Fruit fly (Drosophila melanogaster) whole organism, prepupa: ENCODE measurements around the gene mip130.

ENCODE experiments used
- CG10631 ChIP-seq: fragments of 200-800 bp; sonication (Bioruptor generic); optimal IDR thresholded peaks from 2 replicates; lab custom pipeline; 2016; ENCODE audit warnings: missing biosample characterization, missing genetic modification characterization
- CG10669 ChIP-seq: fragments of 200-800 bp; sonication (Bioruptor generic); optimal IDR thresholded peaks from 3 replicates; lab custom pipeline; 2018; ENCODE audit warnings: missing biosample characterization, mild to moderate bottlenecking, missing genetic modification characterization, moderate library complexity
- CG11294 ChIP-seq: fragments of 200-800 bp; sonication (Bioruptor generic); IDR thresholded peaks from 2 replicates; pipeline ENCODE4 v1.3.6; 2022; ENCODE audit warnings: missing biosample characterization, missing genetic modification characterization
- CG11762 ChIP-seq: fragments of 200-800 bp; sonication (Bioruptor generic); optimal IDR thresholded peaks from 3 replicates; lab custom pipeline; 2016; ENCODE audit warnings: missing biosample characterization, missing genetic modification characterization; ENCODE audit not compliant: insufficient read depth
- CG15336 ChIP-seq: fragments of 200-800 bp; sonication (Bioruptor generic); IDR thresholded peaks from 2 replicates; pipeline ENCODE4 v1.3.6; 2022; ENCODE audit warnings: missing biosample characterization, missing genetic modification characterization
- CG1621 ChIP-seq: fragments of 200-800 bp; sonication (Bioruptor generic); optimal IDR thresholded peaks from 3 replicates; lab custom pipeline; 2018; ENCODE audit warnings: missing biosample characterization, mild to moderate bottlenecking, missing genetic modification characterization
- CG16779 ChIP-seq: fragments of 200-800 bp; sonication (Bioruptor generic); optimal IDR thresholded peaks from 3 replicates; lab custom pipeline; 2017; ENCODE audit warnings: missing biosample characterization, mild to moderate bottlenecking, missing genetic modification characterization
- CG3032 ChIP-seq: fragments of 200-800 bp; optimal IDR thresholded peaks from 2 replicates; lab custom pipeline; 2019; ENCODE audit warnings: missing biosample characterization, mild to moderate bottlenecking, missing genetic modification characterization, moderate library complexity
- CG31627 ChIP-seq: fragments of 200-800 bp; sonication (Bioruptor generic); optimal IDR thresholded peaks from 3 replicates; lab custom pipeline; 2016; ENCODE audit warnings: missing biosample characterization, missing genetic modification characterization
- CG34406 ChIP-seq: fragments of 200-800 bp; sonication (Bioruptor generic); optimal IDR thresholded peaks from 3 replicates; lab custom pipeline; 2016; ENCODE audit warnings: missing biosample characterization, missing genetic modification characterization
- CG3919 ChIP-seq: fragments of 200-800 bp; sonication (Bioruptor generic); optimal IDR thresholded peaks from 3 replicates; lab custom pipeline; 2016; ENCODE audit warnings: missing biosample characterization, missing genetic modification characterization
- CG6163 ChIP-seq: fragments of 200-800 bp; sonication (Bioruptor generic); IDR thresholded peaks from 3 replicates; pipeline ENCODE4 v1.3.6; 2022; ENCODE audit warnings: missing biosample characterization, missing genetic modification characterization
- CG6792 ChIP-seq: fragments of 200-800 bp; sonication (Bioruptor generic); optimal IDR thresholded peaks from 3 replicates; lab custom pipeline; 2016; ENCODE audit warnings: missing biosample characterization, missing genetic modification characterization
- CG6854 ChIP-seq: fragments of 200-800 bp; sonication (Bioruptor generic); optimal IDR thresholded peaks from 2 replicates; lab custom pipeline; 2017; ENCODE audit warnings: missing biosample characterization, mild to moderate bottlenecking, missing genetic modification characterization
- CG7368 ChIP-seq: fragments of 200-800 bp; sonication (Bioruptor generic); optimal IDR thresholded peaks from 3 replicates; lab custom pipeline; 2016; ENCODE audit warnings: missing biosample characterization, missing genetic modification characterization
- CG8119 ChIP-seq: fragments of 200-800 bp; sonication (Bioruptor generic); IDR thresholded peaks from 3 replicates; pipeline ENCODE4 v1.3.6; 2022; ENCODE audit warnings: missing biosample characterization, missing genetic modification characterization
- CG8632 ChIP-seq: fragments of 200-800 bp; sonication (Bioruptor generic); optimal IDR thresholded peaks from 3 replicates; lab custom pipeline; 2016; ENCODE audit warnings: missing biosample characterization, missing genetic modification characterization
- CG9139 ChIP-seq: fragments of 200-800 bp; sonication (Bioruptor generic); optimal IDR thresholded peaks from 3 replicates; lab custom pipeline; 2017; ENCODE audit warnings: missing biosample characterization, mild to moderate bottlenecking, missing genetic modification characterization
- Eip75B ChIP-seq: fragments of 200-800 bp; sonication (Bioruptor generic); optimal IDR thresholded peaks from 3 replicates; lab custom pipeline; 2016; ENCODE audit warnings: missing biosample characterization, missing genetic modification characterization
- Ets21C ChIP-seq: fragments of 200-800 bp; sonication (Bioruptor generic); optimal IDR thresholded peaks from 3 replicates; lab custom pipeline; 2016; ENCODE audit warnings: missing biosample characterization, missing genetic modification characterization
- Ets96B ChIP-seq: fragments of 200-800 bp; optimal IDR thresholded peaks from 2 replicates; lab custom pipeline; 2019; ENCODE audit warnings: missing biosample characterization, mild to moderate bottlenecking, missing genetic modification characterization, moderate library complexity
- Gug ChIP-seq: fragments of 200-800 bp; sonication (Bioruptor generic); IDR thresholded peaks from 2 replicates; pipeline ENCODE4 v1.3.6; 2022; ENCODE audit warnings: missing biosample characterization, missing genetic modification characterization
- Hr38 ChIP-seq: sonication (Bioruptor generic); optimal IDR thresholded peaks from 2 replicates; lab custom pipeline; 2016; ENCODE audit warnings: missing biosample characterization, missing genetic modification characterization
- Hr39 ChIP-seq: fragments of 200-800 bp; sonication (Bioruptor generic); optimal IDR thresholded peaks from 2 replicates; lab custom pipeline; 2016; ENCODE audit warnings: missing biosample characterization, missing genetic modification characterization
- Hr4 ChIP-seq: fragments of 200-800 bp; sonication (Bioruptor generic); optimal IDR thresholded peaks from 3 replicates; lab custom pipeline; 2016; ENCODE audit warnings: missing biosample characterization, missing genetic modification characterization
- Met ChIP-seq: fragments of 200-800 bp; sonication (Bioruptor generic); optimal IDR thresholded peaks from 3 replicates; lab custom pipeline; 2016; ENCODE audit warnings: missing biosample characterization, missing genetic modification characterization
- OdsH ChIP-seq: fragments of 200-800 bp; sonication (Bioruptor generic); optimal IDR thresholded peaks from 3 replicates; lab custom pipeline; 2016; ENCODE audit warnings: missing biosample characterization, missing genetic modification characterization
- Smox ChIP-seq: fragments of 200-800 bp; sonication (Bioruptor generic); optimal IDR thresholded peaks from 3 replicates; lab custom pipeline; 2016; ENCODE audit warnings: missing biosample characterization, missing genetic modification characterization
- Sox14 ChIP-seq: fragments of 200-800 bp; sonication (Bioruptor generic); optimal IDR thresholded peaks from 3 replicates; lab custom pipeline; 2016; ENCODE audit warnings: missing biosample characterization, missing genetic modification characterization
- Sox15 ChIP-seq: fragments of 200-800 bp; sonication (Bioruptor generic); optimal IDR thresholded peaks from 3 replicates; lab custom pipeline; 2016; ENCODE audit warnings: missing biosample characterization, missing genetic modification characterization
- achi ChIP-seq: fragments of 200-800 bp; sonication (Bioruptor generic); optimal IDR thresholded peaks from 3 replicates; lab custom pipeline; 2016; ENCODE audit warnings: missing biosample characterization, missing genetic modification characterization
- acj6 ChIP-seq: fragments of 200-800 bp; sonication (Bioruptor generic); optimal IDR thresholded peaks from 3 replicates; lab custom pipeline; 2016; ENCODE audit warnings: missing biosample characterization, missing genetic modification characterization
- cyc ChIP-seq: fragments of 200-800 bp; sonication (Bioruptor generic); optimal IDR thresholded peaks from 3 replicates; lab custom pipeline; 2016; ENCODE audit warnings: missing biosample characterization, missing genetic modification characterization
- dsx ChIP-seq: fragments of 200-800 bp; optimal IDR thresholded peaks from 3 replicates; lab custom pipeline; 2019; ENCODE audit warnings: missing biosample characterization, mild to moderate bottlenecking, missing genetic modification characterization, moderate library complexity; ENCODE audit not compliant: poor library complexity, severe bottlenecking
- eg ChIP-seq: fragments of 200-800 bp; sonication (Bioruptor generic); IDR thresholded peaks from 3 replicates; pipeline ENCODE4 v1.3.6; 2022; ENCODE audit warnings: missing biosample characterization, missing genetic modification characterization
- esn ChIP-seq: fragments of 200-800 bp; sonication (Bioruptor generic); optimal IDR thresholded peaks from 2 replicates; lab custom pipeline; 2016; ENCODE audit warnings: missing biosample characterization, mild to moderate bottlenecking, missing genetic modification characterization, moderate library complexity
- fd59A ChIP-seq: fragments of 200-800 bp; sonication (Bioruptor generic); optimal IDR thresholded peaks from 2 replicates; lab custom pipeline; 2017; ENCODE audit warnings: missing biosample characterization, mild to moderate bottlenecking, missing genetic modification characterization, missing genetic modification reagents
- fd85E ChIP-seq: fragments of 200-800 bp; sonication (Bioruptor generic); optimal IDR thresholded peaks from 3 replicates; lab custom pipeline; 2016; ENCODE audit warnings: missing biosample characterization, missing genetic modification characterization
- fkh ChIP-seq: fragments of 200-800 bp; sonication (Bioruptor generic); optimal IDR thresholded peaks from 3 replicates; lab custom pipeline; 2017; ENCODE audit warnings: missing biosample characterization, mild to moderate bottlenecking, missing genetic modification characterization, moderate library complexity
- lz ChIP-seq: fragments of 200-800 bp; sonication (Bioruptor generic); optimal IDR thresholded peaks from 3 replicates; lab custom pipeline; 2016; ENCODE audit warnings: missing biosample characterization, missing genetic modification characterization
- net ChIP-seq: fragments of 200-800 bp; sonication (Bioruptor generic); optimal IDR thresholded peaks from 3 replicates; lab custom pipeline; 2016; ENCODE audit warnings: missing biosample characterization, missing genetic modification characterization
- pdm3 ChIP-seq: fragments of 200-800 bp; sonication (Bioruptor generic); optimal IDR thresholded peaks from 3 replicates; lab custom pipeline; 2016; ENCODE audit warnings: missing biosample characterization, missing genetic modification characterization
- spab ChIP-seq: fragments of 200-800 bp; sonication (Bioruptor generic); optimal IDR thresholded peaks from 2 replicates; lab custom pipeline; 2017; ENCODE audit warnings: missing biosample characterization, mild to moderate bottlenecking, missing genetic modification characterization, missing genetic modification reagents
- ss ChIP-seq, 2 experiments: fragments of 200-800 bp; sonication (Bioruptor generic); optimal IDR thresholded peaks; 2 replicates in 1 of 2; 3 replicates in 1 of 2; lab custom pipeline; 2017 to 2018; ENCODE audit warnings: mild to moderate bottlenecking in 2 of 2, missing biosample characterization in 2 of 2, missing genetic modification characterization in 2 of 2, moderate library complexity in 1 of 2
- topi ChIP-seq: fragments of 200-800 bp; sonication (Bioruptor generic); optimal IDR thresholded peaks from 3 replicates; lab custom pipeline; 2016; ENCODE audit warnings: missing biosample characterization, missing genetic modification characterization

Gene mip130

dm6 chrX:1889926-1890325 is 18.1 kb upstream of the mip130 start, which contains the start of the genes trr and mRpL16:
Gene trr (minus strand): TSS chrX:1889950.
Gene mRpL16 (plus strand): TSS chrX:1890256.
- TF ChIP-seq ss (GFP tag; optimal IDR thresholded peaks at IDR 0.05; lab: Kevin White, UChicago), result no peak
- TF ChIP-seq cyc (GFP tag; lab: Kevin White, UChicago), result no peak
- TF ChIP-seq CG8632 (GFP tag; lab: Kevin White, UChicago), result no peak
- no peak for TF ChIP-seq CG11762 (GFP tag; lab: Kevin White, UChicago)
- TF ChIP-seq Ets21C (GFP tag; lab: Kevin White, UChicago), result no peak
- TF ChIP-seq Smox (GFP tag; lab: Kevin White, UChicago), result no peak
- no peak for TF ChIP-seq spab (GFP tag; lab: Kevin White, UChicago)
- TF ChIP-seq OdsH (GFP tag; lab: Kevin White, UChicago), result no peak
- no peak for TF ChIP-seq CG3919 (GFP tag; lab: Kevin White, UChicago)
- TF ChIP-seq Hr4 (GFP tag; lab: Kevin White, UChicago), result no peak
- peak; percentile 54 for TF ChIP-seq CG3032 (tag; lab: Kevin White, UChicago)
- TF ChIP-seq fkh (GFP tag; lab: Kevin White, UChicago), result no peak
- peak; percentile 44 for TF ChIP-seq esn (GFP tag; lab: Kevin White, UChicago)
- TF ChIP-seq CG16779 (tag; lab: Kevin White, UChicago), result no peak
- TF ChIP-seq CG31627, result peak; percentile 36
- TF ChIP-seq lz (GFP tag; lab: Kevin White, UChicago), result peak; percentile 44
- no peak for TF ChIP-seq Ets96B (tag; lab: Kevin White, UChicago)
- TF ChIP-seq eg (GFP tag; lab: Robert Waterston, UW), result peak; percentile 39; the same call in 1 of the 3 replicates
- TF ChIP-seq Gug (GFP tag; lab: Robert Waterston, UW), result no peak
- TF ChIP-seq CG8119 (GFP tag; lab: Robert Waterston, UW), result no peak
- no peak for TF ChIP-seq CG34406
- no peak for TF ChIP-seq CG6854 (GFP tag; lab: Kevin White, UChicago)
- TF ChIP-seq Met (GFP tag; lab: Kevin White, UChicago), result no peak
- TF ChIP-seq pdm3 (GFP tag; lab: Kevin White, UChicago), result no peak

DNA sequence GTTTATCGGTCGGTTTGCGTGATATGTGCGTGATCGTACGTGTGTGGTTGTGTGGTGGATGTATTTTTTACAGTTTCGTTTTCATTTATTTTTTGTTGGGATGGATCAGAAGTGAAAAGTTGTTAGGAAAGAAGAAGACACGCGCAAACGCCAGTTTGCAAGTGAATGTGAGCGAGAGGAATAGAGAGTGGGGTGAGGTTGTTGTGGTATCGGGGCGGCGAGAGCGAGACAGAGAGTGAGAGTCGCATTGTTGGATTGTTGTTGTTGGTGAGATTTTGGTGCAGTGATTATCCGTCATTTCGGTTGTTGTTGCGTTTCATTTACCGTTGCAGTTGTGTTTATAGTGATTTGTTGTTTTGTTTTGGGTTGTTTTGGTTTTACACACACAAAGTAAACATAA is 14.5 kb upstream of the mip130 start:
- no peak for TF ChIP-seq eg (GFP tag; lab: Robert Waterston, UW)
- no peak for TF ChIP-seq pdm3 (GFP tag; lab: Kevin White, UChicago)
- no peak for TF ChIP-seq topi (GFP tag; lab: Kevin White, UChicago)
- TF ChIP-seq dsx (GFP tag; lab: Kevin White, UChicago), result no peak
- no peak for TF ChIP-seq fd85E (GFP tag; lab: Kevin White, UChicago)
- TF ChIP-seq CG34406, result no peak
- TF ChIP-seq CG9139 (GFP tag; lab: Kevin White, UChicago), result no peak
- TF ChIP-seq, all 60 proteins: peak for 0

DNA sequence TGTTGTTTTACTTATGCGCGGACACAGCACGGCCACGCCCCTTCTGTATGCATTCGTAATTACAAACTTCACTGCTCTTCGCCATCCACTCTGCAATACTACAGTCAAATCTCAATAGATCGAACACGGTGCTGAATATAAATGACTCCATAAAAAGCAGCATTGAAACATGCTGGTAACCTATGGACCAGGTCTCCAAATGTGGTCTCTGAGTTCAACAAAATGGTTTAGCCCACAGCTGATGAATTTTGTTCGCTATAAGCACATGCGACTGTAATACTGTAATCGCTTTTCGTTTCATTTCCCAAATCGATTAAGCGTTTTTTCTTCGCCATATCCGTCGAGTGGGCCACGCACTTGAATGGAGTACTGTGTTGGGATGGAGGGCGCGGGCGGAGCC is 10.7 kb upstream of the mip130 start:
- peak; percentile 63 for TF ChIP-seq lz (GFP tag; lab: Kevin White, UChicago)
- TF ChIP-seq CG31627, result peak; percentile 69
- TF ChIP-seq esn (GFP tag; lab: Kevin White, UChicago), result peak; percentile 67
- TF ChIP-seq CG6163 (GFP tag; lab: Robert Waterston, UW), result peak; percentile 65
- TF ChIP-seq CG1621 (tag; lab: Kevin White, UChicago), result peak; percentile 17
- peak; percentile 50 for TF ChIP-seq CG6792 (GFP tag; lab: Kevin White, UChicago)
- peak; percentile 42 for TF ChIP-seq CG10631
- TF ChIP-seq fd59A (GFP tag; lab: Kevin White, UChicago), result peak; percentile 34
- peak; percentile 28 for TF ChIP-seq CG34406
- TF ChIP-seq Sox15 (GFP tag; lab: Kevin White, UChicago), result no peak
- TF ChIP-seq eg (GFP tag; lab: Robert Waterston, UW), result peak; percentile 68
- TF ChIP-seq CG11762 (GFP tag; lab: Kevin White, UChicago), result no peak
- TF ChIP-seq Eip75B (GFP tag; lab: Kevin White, UChicago), result no peak
- peak; percentile 71 for TF ChIP-seq cyc (GFP tag; lab: Kevin White, UChicago)
- peak; percentile 62 for TF ChIP-seq CG3919 (GFP tag; lab: Kevin White, UChicago)
- TF ChIP-seq Ets96B (tag; lab: Kevin White, UChicago), result peak; percentile 44
- TF ChIP-seq CG7368 (GFP tag; lab: Kevin White, UChicago), result no peak
- TF ChIP-seq topi (GFP tag; lab: Kevin White, UChicago), result peak; percentile 66
- peak; percentile 50 for TF ChIP-seq CG15336 (GFP tag; lab: Robert Waterston, UW)
- no peak for TF ChIP-seq CG10669
- peak; percentile 46 for TF ChIP-seq acj6 (GFP tag; lab: Kevin White, UChicago)
- TF ChIP-seq achi (GFP tag; lab: Kevin White, UChicago), result no peak
- TF ChIP-seq CG3032 (tag; lab: Kevin White, UChicago), result peak; percentile 37
- peak; percentile 21; the same call in 1 of the 2 replicates for TF ChIP-seq CG11294 (GFP tag; lab: Robert Waterston, UW)
- TF ChIP-seq Hr38 (GFP tag; lab: Kevin White, UChicago), result no peak
- TF ChIP-seq net (GFP tag; lab: Kevin White, UChicago), result no peak
- TF ChIP-seq Sox14 (GFP tag; lab: Kevin White, UChicago), result peak; percentile 64
- TF ChIP-seq Hr39 (GFP tag; lab: Kevin White, UChicago), result peak; percentile 75
- TF ChIP-seq OdsH (GFP tag; lab: Kevin White, UChicago), result no peak
- no peak for TF ChIP-seq Ets21C (GFP tag; lab: Kevin White, UChicago)
- no peak for TF ChIP-seq pdm3 (GFP tag; lab: Kevin White, UChicago)
- no peak for TF ChIP-seq CG16779 (tag; lab: Kevin White, UChicago)
